Fruit fly (Drosophila melanogaster): ENCODE measurements around the gene ssp2.

Gene ssp2

DNA sequence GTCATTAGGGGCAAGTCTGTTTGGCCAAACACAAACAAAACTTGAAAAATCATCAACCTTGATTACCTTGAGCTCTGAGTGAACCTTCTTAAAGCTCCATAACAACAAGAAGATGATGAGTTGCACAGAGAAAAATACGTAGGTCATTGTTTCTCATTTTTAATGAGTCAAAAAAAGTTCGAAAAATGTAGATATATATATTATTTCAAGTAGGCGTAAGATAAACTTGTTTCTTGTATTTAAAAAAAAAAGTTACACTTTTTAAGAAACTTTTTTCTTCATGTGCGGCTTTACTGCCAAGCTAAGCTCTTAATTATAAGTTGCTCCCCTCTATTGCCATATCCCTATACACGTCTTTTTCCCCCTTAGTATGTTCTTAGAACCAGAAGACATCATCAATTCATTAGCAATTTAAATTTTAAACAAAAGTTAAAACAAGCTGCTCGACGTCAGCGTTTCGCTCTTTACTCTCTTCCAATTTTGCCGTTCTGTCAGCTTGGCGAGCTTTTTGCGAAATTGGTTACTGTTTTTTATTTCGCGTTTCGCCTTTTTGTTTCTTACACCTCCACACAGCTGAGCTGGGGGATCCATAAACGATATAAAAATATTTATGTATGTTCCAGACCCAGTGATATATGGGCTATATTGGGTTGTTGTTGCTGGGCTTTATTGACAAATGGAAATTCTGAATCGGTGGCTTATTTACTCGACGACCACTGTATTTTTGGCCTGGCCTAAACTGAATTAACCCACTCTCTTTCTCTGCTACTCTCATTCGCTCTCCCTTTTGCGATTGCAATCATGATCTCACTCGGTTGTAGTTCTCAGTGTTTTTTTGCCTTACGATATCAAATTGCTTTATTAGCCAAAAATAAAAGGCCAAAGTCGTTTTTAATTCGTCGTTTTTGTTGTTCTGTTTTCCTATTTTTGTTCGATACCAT, 41.4 kb upstream of the ssp2 start (continued):
- TF ChIP-seq CG13775 (GFP tag; optimal IDR thresholded peaks at IDR 0.05) (peak; percentile 39), pan (optimal IDR thresholded peaks at IDR 0.05) (no peak), pan (GFP tag; optimal IDR thresholded peaks at IDR 0.05 in 1 of 2, IDR thresholded peaks at IDR 0.05 in 1 of 2) (peak in 1 of 2 experiments; percentile 70), twi (tag; optimal IDR thresholded peaks at IDR 0.05) (no peak), run (tag; optimal IDR thresholded peaks at IDR 0.05) (no peak), mirr (GFP tag; optimal IDR thresholded peaks at IDR 0.05) (no peak), Sin3A (optimal IDR thresholded peaks at IDR 0.05) (no peak), ap (GFP tag; IDR thresholded peaks at IDR 0.05) (peak; percentile 45; the same call in 1 of the 2 replicates), zf30C (GFP tag; optimal IDR thresholded peaks at IDR 0.05) (peak; percentile 21), H15 (GFP tag; IDR thresholded peaks at IDR 0.05) (0 out of 3 replicates have a peak, but pooled peaks have one; percentile 35), Adf1 (GFP tag; IDR thresholded peaks at IDR 0.05) (peak; percentile 47; the same call in 1 of the 2 replicates), Awh (GFP tag; IDR thresholded peaks at IDR 0.05) (peak; percentile 64; the same call in 1 of the 2 replicates), sob (GFP tag; IDR thresholded peaks at IDR 0.05) (peak; percentile 84), CG7928 (GFP tag; optimal IDR thresholded peaks at IDR 0.05) (peak; percentile 31), peb (GFP tag; IDR thresholded peaks at IDR 0.05) (peak; percentile 65), jumu (GFP tag; optimal IDR thresholded peaks at IDR 0.05) (peak; percentile 44), CG14667 (GFP tag; IDR thresholded peaks at IDR 0.05) (peak; percentile 72), dmrt11E (tag; optimal IDR thresholded peaks at IDR 0.05) (peak; percentile 10), CG9932 (GFP tag; IDR thresholded peaks at IDR 0.05) (peak; percentile 93), h (optimal IDR thresholded peaks at IDR 0.05) (no peak), CG11085 (GFP tag; IDR thresholded peaks at IDR 0.05) (peak; percentile 61), CG15011 (GFP tag; optimal IDR thresholded peaks at IDR 0.05) (no peak), CG12942 (GFP tag; optimal IDR thresholded peaks at IDR 0.05) (peak; percentile 6), dysf (GFP tag; IDR thresholded peaks at IDR 0.05) (peak; percentile 82), CG14965 (GFP tag; optimal IDR thresholded peaks at IDR 0.05; ENCODE audit: borderline replicate concordance) (no peak), pnt (GFP tag; optimal IDR thresholded peaks at IDR 0.05) (peak; percentile 25), Myb (GFP tag; optimal IDR thresholded peaks at IDR 0.05) (peak; percentile 25), lola (GFP tag; optimal IDR thresholded peaks at IDR 0.05) (peak in 1 of 3 experiments; percentile 29), CG9727 (GFP tag; optimal IDR thresholded peaks at IDR 0.05) (peak; percentile 73), ranshi (GFP tag; IDR thresholded peaks at IDR 0.05) (peak; percentile 57; the same call in 1 of the 2 replicates), ind (GFP tag; optimal IDR thresholded peaks at IDR 0.05) (peak; percentile 37), Oaz (GFP tag; IDR thresholded peaks at IDR 0.05) (0 out of 2 replicates have a peak, but pooled peaks have one; percentile 8), nau (GFP tag; optimal IDR thresholded peaks at IDR 0.05) (no peak), da (GFP tag; optimal IDR thresholded peaks at IDR 0.05) (no peak), GATAe (GFP tag; conservative IDR thresholded peaks at IDR 0.05) (peak; percentile 62; the same call in 1 of the 2 replicates), CG30431 (GFP tag; optimal IDR thresholded peaks at IDR 0.05) (no peak), Chrac-16 (GFP tag; optimal IDR thresholded peaks at IDR 0.05) (peak; percentile 14), CG4820 (GFP tag; optimal IDR thresholded peaks at IDR 0.05) (peak; percentile 39), Dfd (GFP tag; optimal IDR thresholded peaks at IDR 0.05) (no peak), CG18599 (GFP tag; optimal IDR thresholded peaks at IDR 0.05) (peak; percentile 79), CG1647 (GFP tag; optimal IDR thresholded peaks at IDR 0.05) (peak; percentile 35), D19A (tag; optimal IDR thresholded peaks at IDR 0.05) (peak; percentile 1), PHDP (tag; optimal IDR thresholded peaks at IDR 0.05) (peak; percentile 56), NfI (GFP tag; optimal IDR thresholded peaks at IDR 0.05) (peak; percentile 29), CG10654 (GFP tag; optimal IDR thresholded peaks at IDR 0.05) (peak; percentile 34), CG10543 (GFP tag; optimal IDR thresholded peaks at IDR 0.05) (no peak), CG14014 (GFP tag; IDR thresholded peaks at IDR 0.05) (peak; percentile 76), sim (GFP tag; IDR thresholded peaks at IDR 0.05) (peak; percentile 67; the same call in 1 of the 2 replicates), CG8478 (optimal IDR thresholded peaks at IDR 0.05) (no peak), Sry-β (GFP tag; optimal IDR thresholded peaks at IDR 0.05) (no peak)
